Worm (Caenorhabditis elegans) whole organism, midembryonic: ENCODE data around the gene bgnt-1.5.

Source experiments
- T22C8.4 ChIP-seq: fragments of 200-800 bp; sonication (Bioruptor generic); IDR thresholded peaks from 2 replicates; pipeline ENCODE4 v1.3.6; 2022; ENCODE audit warnings: missing genetic modification characterization, missing compliant biosample characterization
- cog-1 ChIP-seq: sonication (generic microtip); optimal IDR thresholded peaks from 2 replicates; lab custom pipeline; 2016; ENCODE audit warnings: missing genetic modification characterization, missing compliant biosample characterization
- flt-1 ChIP-seq: fragments of 200-800 bp; sonication (Bioruptor generic); IDR thresholded peaks from 2 replicates; pipeline ENCODE4 v1.3.6; 2022; ENCODE audit warnings: missing genetic modification characterization, missing compliant biosample characterization
- klf-2 ChIP-seq: fragments of 200-800 bp; sonication (Bioruptor generic); conservative IDR thresholded peaks from 2 replicates; pipeline ENCODE4 v1.3.6; 2022; ENCODE audit warnings: missing genetic modification reagents, missing genetic modification characterization, missing compliant biosample characterization
- med-1 ChIP-seq: sonication (generic microtip); optimal IDR thresholded peaks from 2 replicates; lab custom pipeline; 2017; ENCODE audit warnings: missing genetic modification characterization, mild to moderate bottlenecking, missing compliant biosample characterization, antibody characterized with exemption, missing genetic modification reagents; ENCODE audit not compliant: insufficient read depth
- ref-1 ChIP-seq: fragments of 200-800 bp; sonication (Bioruptor generic); conservative IDR thresholded peaks from 2 replicates; pipeline ENCODE4 v1.3.6; 2022; ENCODE audit warnings: missing genetic modification reagents, missing genetic modification characterization, missing compliant biosample characterization
- tab-1 ChIP-seq: fragments of 200-800 bp; sonication (Bioruptor generic); IDR thresholded peaks from 2 replicates; pipeline ENCODE4 v1.3.6; 2022; ENCODE audit warnings: missing genetic modification characterization, missing compliant biosample characterization
- ztf-23 ChIP-seq: fragments of 200-800 bp; sonication (Bioruptor generic); IDR thresholded peaks from 2 replicates; pipeline ENCODE4 v1.3.6; 2022; ENCODE audit warnings: missing genetic modification reagents, missing genetic modification characterization, missing compliant biosample characterization
- ztf-29 ChIP-seq: fragments of 200-800 bp; sonication (Bioruptor generic); IDR thresholded peaks from 2 replicates; pipeline ENCODE4 v1.3.6; 2022; ENCODE audit warnings: missing genetic modification reagents, missing genetic modification characterization, missing compliant biosample characterization

The bgnt-1.5 gene

ce11 chrX:13251354-13251843 lies 19.2 kb upstream of the bgnt-1.5 start:
- 0 out of 2 replicates have a peak, but pooled peaks have one; percentile 51 for TF ChIP-seq flt-1 (GFP tag; lab: Robert Waterston, UW)
- peak; percentile 30 for TF ChIP-seq cog-1 (tag; lab: Kevin White, UChicago)
- TF ChIP-seq ztf-23 (GFP tag; lab: Robert Waterston, UW) = no peak

DNA sequence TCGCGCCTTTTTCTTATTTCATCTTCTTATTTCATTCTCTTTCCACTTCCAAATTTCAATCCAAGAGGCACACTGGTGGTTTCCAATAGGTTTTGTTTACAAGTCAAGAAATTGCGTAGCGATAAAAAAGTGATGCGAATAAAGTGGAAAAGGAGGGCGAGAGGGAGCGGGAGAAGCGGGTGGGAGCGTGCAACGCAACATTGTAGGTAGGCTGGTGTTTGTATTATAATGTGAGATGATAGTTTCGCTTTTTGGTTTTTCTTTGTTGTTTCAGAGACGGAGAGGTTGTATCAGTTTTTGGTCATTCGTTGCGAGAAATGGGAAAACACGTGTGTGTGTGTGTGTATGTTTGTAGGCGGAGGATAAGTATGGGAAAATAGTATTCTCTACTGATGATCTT lies 18.0 kb upstream of the bgnt-1.5 start:
- TF ChIP-seq ztf-23 (GFP tag; lab: Robert Waterston, UW) (no peak), flt-1 (GFP tag; lab: Robert Waterston, UW) (no peak), tab-1 (GFP tag; lab: Robert Waterston, UW) (no peak), ztf-29 (GFP tag; lab: Robert Waterston, UW) (no peak), cog-1 (tag; lab: Kevin White, UChicago) (no peak), med-1 (GFP tag; lab: Kevin White, UChicago) (no peak), ref-1 (GFP tag; lab: Robert Waterston, UW) (no peak), klf-2 (no peak), T22C8.4 (GFP tag; lab: Robert Waterston, UW) (no peak)

- TF ChIP-seq med-1 (GFP tag; lab: Kevin White, UChicago) (no peak), cog-1 (tag; lab: Kevin White, UChicago) (no peak), T22C8.4 (GFP tag; lab: Robert Waterston, UW) (no peak), tab-1 (GFP tag; lab: Robert Waterston, UW) (no peak), ztf-23 (GFP tag; lab: Robert Waterston, UW) (no peak), flt-1 (GFP tag; lab: Robert Waterston, UW) (no peak), ztf-29 (GFP tag; lab: Robert Waterston, UW) (no peak), ref-1 (GFP tag; lab: Robert Waterston, UW) (no peak), klf-2 (no peak)
These were observed 16.9 kb upstream of the bgnt-1.5 start for ce11 chrX:13249102-13249501.

DNA sequence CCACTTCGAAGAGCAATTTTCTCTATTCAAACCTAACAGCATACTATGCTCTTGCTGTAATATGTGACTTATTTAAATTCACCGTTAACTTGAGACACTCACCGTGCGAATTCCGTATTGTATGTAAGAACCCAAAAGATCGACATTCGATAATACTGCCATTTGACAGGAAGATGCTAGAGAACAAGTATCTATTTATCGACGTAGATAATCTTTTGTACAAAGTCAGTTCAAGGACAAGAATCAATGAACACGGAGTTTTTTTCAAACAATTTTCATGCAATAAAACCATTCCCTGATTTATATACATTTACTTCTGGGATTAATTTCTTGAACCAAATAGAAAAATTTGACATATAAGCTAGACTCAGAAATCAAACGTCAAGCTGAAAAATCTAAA lies 16.1 kb upstream of the bgnt-1.5 start, which contains the start of gene K08H2.7:
K08H2.7 (minus strand) TSS at position 173 of the 400 bp plus-strand sequence.
- TF ChIP-seq med-1 (GFP tag; lab: Kevin White, UChicago) (no peak), klf-2 (no peak), cog-1 (tag; lab: Kevin White, UChicago) (no peak), ztf-29 (GFP tag; lab: Robert Waterston, UW) (no peak), flt-1 (GFP tag; lab: Robert Waterston, UW) (no peak), T22C8.4 (GFP tag; lab: Robert Waterston, UW) (no peak), tab-1 (GFP tag; lab: Robert Waterston, UW) (no peak)

DNA sequence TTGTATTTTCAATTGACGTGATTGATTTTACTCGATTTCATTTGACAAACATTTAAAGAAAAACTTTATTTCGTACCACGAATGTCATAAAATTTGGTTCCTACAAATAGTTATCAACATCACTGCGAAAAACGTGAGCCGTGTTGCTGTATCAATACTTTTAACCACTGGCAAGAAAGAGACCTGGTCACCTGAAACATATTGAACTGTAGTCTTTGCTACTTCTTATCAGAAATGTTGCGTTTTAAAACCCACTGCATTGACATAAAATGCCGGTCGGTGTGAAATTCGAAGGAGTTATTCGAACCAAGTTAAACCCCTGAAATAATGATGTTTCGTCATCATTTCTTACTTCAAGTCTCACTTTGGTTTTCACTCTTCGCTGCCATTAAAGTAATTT lies 15.5 kb upstream of the bgnt-1.5 start:
- TF ChIP-seq tab-1 (GFP tag; lab: Robert Waterston, UW) (no peak), med-1 (GFP tag; lab: Kevin White, UChicago) (no peak), cog-1 (tag; lab: Kevin White, UChicago) (no peak), flt-1 (GFP tag; lab: Robert Waterston, UW) (no peak)

ce11 chrX:13246668-13247358 lies 14.7 kb upstream of the bgnt-1.5 start:
- no peak for TF ChIP-seq ztf-23 (GFP tag; lab: Robert Waterston, UW)
- no peak for TF ChIP-seq tab-1 (GFP tag; lab: Robert Waterston, UW)
- TF ChIP-seq med-1 (GFP tag; lab: Kevin White, UChicago) = no peak
- TF ChIP-seq ref-1 (GFP tag; lab: Robert Waterston, UW) = no peak
- no peak for TF ChIP-seq cog-1 (tag; lab: Kevin White, UChicago)
- TF ChIP-seq flt-1 (GFP tag; lab: Robert Waterston, UW) = no peak
- TF ChIP-seq klf-2 = no peak
- no peak for TF ChIP-seq ztf-29 (GFP tag; lab: Robert Waterston, UW)
- no peak for TF ChIP-seq T22C8.4 (GFP tag; lab: Robert Waterston, UW)

ce11 chrX:13245090-13245489 lies 12.9 kb upstream of the bgnt-1.5 start, which contains the start of gene hpl-1:
Gene hpl-1 (plus strand): TSS chrX:13245390.
- TF ChIP-seq cog-1 (tag; lab: Kevin White, UChicago) (no peak), flt-1 (GFP tag; lab: Robert Waterston, UW) (no peak), ztf-29 (GFP tag; lab: Robert Waterston, UW) (no peak), T22C8.4 (GFP tag; lab: Robert Waterston, UW) (no peak), tab-1 (GFP tag; lab: Robert Waterston, UW) (no peak), med-1 (GFP tag; lab: Kevin White, UChicago) (no peak), ref-1 (GFP tag; lab: Robert Waterston, UW) (no peak), klf-2 (no peak), ztf-23 (GFP tag; lab: Robert Waterston, UW) (no peak)

DNA sequence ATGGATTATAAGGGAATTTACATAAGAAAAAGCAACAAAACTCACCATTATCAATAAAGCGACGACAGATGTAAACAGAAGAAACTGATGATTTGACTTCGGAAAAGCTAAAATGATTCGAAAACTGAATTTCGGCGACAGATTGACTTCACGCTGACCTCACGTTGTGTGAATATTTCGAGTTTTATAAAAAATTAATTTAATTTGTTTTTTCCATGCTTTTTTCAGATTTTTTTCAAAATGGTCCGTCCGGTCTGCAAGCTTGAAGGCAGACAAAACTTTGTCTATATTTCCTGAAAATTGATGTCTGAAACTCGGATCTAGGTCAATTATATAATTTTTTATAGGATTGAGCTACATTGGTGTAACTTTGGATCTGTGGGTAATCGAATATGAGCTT lies 10.1 kb upstream of the bgnt-1.5 start, which contains the start of gene K08H2.5:
K08H2.5 (minus strand) TSS at position 101 of the 400 bp plus-strand sequence.
- TF ChIP-seq ztf-23 (GFP tag; lab: Robert Waterston, UW) = no peak
- no peak for TF ChIP-seq T22C8.4 (GFP tag; lab: Robert Waterston, UW)
- TF ChIP-seq cog-1 (tag; lab: Kevin White, UChicago) = no peak
- TF ChIP-seq med-1 (GFP tag; lab: Kevin White, UChicago) = no peak
- TF ChIP-seq tab-1 (GFP tag; lab: Robert Waterston, UW) = no peak
- TF ChIP-seq ref-1 (GFP tag; lab: Robert Waterston, UW) = no peak
- TF ChIP-seq klf-2 = no peak

- no peak for TF ChIP-seq ztf-29 (GFP tag; lab: Robert Waterston, UW)
- no peak for TF ChIP-seq klf-2
- TF ChIP-seq flt-1 (GFP tag; lab: Robert Waterston, UW) = no peak
- TF ChIP-seq med-1 (GFP tag; lab: Kevin White, UChicago) = no peak
- TF ChIP-seq tab-1 (GFP tag; lab: Robert Waterston, UW) = no peak
- no peak for TF ChIP-seq ztf-23 (GFP tag; lab: Robert Waterston, UW)
- no peak for TF ChIP-seq T22C8.4 (GFP tag; lab: Robert Waterston, UW)
- no peak for TF ChIP-seq ref-1 (GFP tag; lab: Robert Waterston, UW)
- no peak for TF ChIP-seq cog-1 (tag; lab: Kevin White, UChicago)
These were observed 6.0 kb upstream of the bgnt-1.5 start, which contains the start of gene K08H2.4 for ce11 chrX:13238197-13238596. Gene K08H2.4 (plus strand): TSS chrX:13238497.
